Worm (Caenorhabditis elegans) whole organism, young adult: Measurements from ENCODE around the gene F10E9.5.

Experiments
- C06A6.2 ChIP-seq: fragments of 200-800 bp; sonication (Bioruptor generic); conservative IDR thresholded peaks from 2 replicates; pipeline ENCODE4 v1.3.6; 2022; ENCODE audit warnings: missing genetic modification characterization, missing compliant biosample characterization
- F23B12.7 ChIP-seq: sonication (generic microtip); optimal IDR thresholded peaks from 2 replicates; lab custom pipeline; 2017; ENCODE audit warnings: missing genetic modification characterization, mild to moderate bottlenecking, missing compliant biosample characterization, antibody characterized with exemption, moderate library complexity; ENCODE audit not compliant: insufficient read depth
- F57A8.1 ChIP-seq: fragments of 200-800 bp; sonication (Bioruptor generic); optimal IDR thresholded peaks from 2 replicates; lab custom pipeline; 2018; ENCODE audit warnings: mild to moderate bottlenecking, missing genetic modification characterization, moderate library complexity, missing compliant biosample characterization
- Y67H2A.10 ChIP-seq: fragments of 200-800 bp; sonication (Bioruptor generic); conservative IDR thresholded peaks from 2 replicates; pipeline ENCODE4 v1.3.6; 2022; ENCODE audit warnings: missing genetic modification reagents, missing genetic modification characterization, missing compliant biosample characterization
- ama-1 ChIP-seq, 3 experiments: fragments of 150-350 bp in 1 of 3; sonication (generic microtip) in 2 of 3; optimal IDR thresholded peaks; 2 replicates each; lab custom pipeline; 2014 to 2018; ENCODE audit warnings: missing biosample characterization in 2 of 3, missing genetic modification characterization in 2 of 3, missing genetic modification reagents in 2 of 3
- hmg-1.2 ChIP-seq: fragments of 200-800 bp; sonication (Bioruptor generic); IDR thresholded peaks from 2 replicates; pipeline ENCODE4 v1.3.6; 2022; ENCODE audit warnings: missing genetic modification reagents, missing genetic modification characterization, missing compliant biosample characterization
- hmg-20 ChIP-seq: fragments of 200-800 bp; sonication (Bioruptor generic); IDR thresholded peaks from 2 replicates; pipeline ENCODE4 v1.3.6; 2022; ENCODE audit warnings: missing genetic modification reagents, missing genetic modification characterization, missing compliant biosample characterization
- hrde-1 ChIP-seq: sonication (generic microtip); optimal IDR thresholded peaks from 2 replicates; lab custom pipeline; 2016; ENCODE audit warnings: missing genetic modification characterization, mild to moderate bottlenecking, missing compliant biosample characterization, moderate library complexity, missing genotype, missing genetic modification reagents, borderline replicate concordance
- let-526 ChIP-seq: fragments of 200-800 bp; sonication (Bioruptor generic); IDR thresholded peaks from 2 replicates; pipeline ENCODE4 v1.3.6; 2022; ENCODE audit warnings: missing genetic modification reagents, missing genetic modification characterization, missing compliant biosample characterization
- mes-4 ChIP-seq: sonication (generic microtip); optimal IDR thresholded peaks from 2 replicates; lab custom pipeline; 2016; ENCODE audit warnings: missing genotype, missing genetic modification characterization, missing compliant biosample characterization
- nhr-120 ChIP-seq: fragments of 200-800 bp; sonication (Bioruptor generic); IDR thresholded peaks from 2 replicates; pipeline ENCODE4 v1.3.6; 2022; ENCODE audit warnings: missing genetic modification characterization, missing compliant biosample characterization
- nhr-80 ChIP-seq: sonication (generic microtip); optimal IDR thresholded peaks from 2 replicates; lab custom pipeline; 2016; ENCODE audit warnings: missing genetic modification characterization, missing compliant biosample characterization
- pha-4 ChIP-seq: fragments of 150-350 bp; sonication (generic microtip); optimal IDR thresholded peaks from 2 replicates; lab custom pipeline; 2014; ENCODE audit warnings: missing biosample characterization, missing genetic modification reagents, missing genetic modification characterization

DNA sequence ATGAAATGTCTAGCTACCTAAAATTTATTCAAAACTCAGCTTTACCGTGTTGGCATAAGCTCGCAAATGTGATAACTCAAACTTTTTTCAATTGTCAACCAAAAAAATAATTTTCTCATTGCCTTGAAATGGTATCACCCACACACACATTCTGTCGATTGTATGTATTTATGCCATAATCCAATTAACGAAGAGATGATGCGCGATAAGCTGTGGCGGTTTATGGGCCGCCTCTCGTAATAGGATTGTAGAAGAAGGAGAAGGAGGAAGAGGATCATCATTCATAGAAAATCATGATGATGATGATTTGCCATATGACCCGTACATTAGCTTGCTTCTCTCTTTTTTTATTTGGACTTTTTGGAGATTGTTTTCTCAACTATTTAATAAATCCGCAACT lies 18.2 kb upstream of the F10E9.5 start:
- TF ChIP-seq Y67H2A.10 (GFP tag; lab: Robert Waterston, UW) = no peak
- TF ChIP-seq F57A8.1 = no peak
- no peak for TF ChIP-seq pha-4 (tag; lab: Kevin White, UChicago)
- TF ChIP-seq mes-4 (tag; lab: Kevin White, UChicago) = no peak
- no peak for TF ChIP-seq hrde-1 (tag; lab: Kevin White, UChicago)
- TF ChIP-seq let-526 (GFP tag; lab: Robert Waterston, UW) = no peak
- no peak for TF ChIP-seq nhr-80 (tag; lab: Kevin White, UChicago)
- TF ChIP-seq nhr-120 (GFP tag; lab: Robert Waterston, UW) = no peak
- no peak for TF ChIP-seq ama-1 (optimal IDR thresholded peaks at IDR 0.05; lab: Kevin White, UChicago)
- TF ChIP-seq ama-1 (GFP tag; optimal IDR thresholded peaks at IDR 0.05; lab: Kevin White, UChicago) = no peak
- TF ChIP-seq F23B12.7 (tag; lab: Kevin White, UChicago) = no peak
- no peak for TF ChIP-seq hmg-1.2 (GFP tag; lab: Robert Waterston, UW)
- TF ChIP-seq C06A6.2 (GFP tag; lab: Robert Waterston, UW) = no peak
- no peak for TF ChIP-seq hmg-20
